Worm (Caenorhabditis elegans): Measurements from ENCODE around the gene srd-41.

DNA sequence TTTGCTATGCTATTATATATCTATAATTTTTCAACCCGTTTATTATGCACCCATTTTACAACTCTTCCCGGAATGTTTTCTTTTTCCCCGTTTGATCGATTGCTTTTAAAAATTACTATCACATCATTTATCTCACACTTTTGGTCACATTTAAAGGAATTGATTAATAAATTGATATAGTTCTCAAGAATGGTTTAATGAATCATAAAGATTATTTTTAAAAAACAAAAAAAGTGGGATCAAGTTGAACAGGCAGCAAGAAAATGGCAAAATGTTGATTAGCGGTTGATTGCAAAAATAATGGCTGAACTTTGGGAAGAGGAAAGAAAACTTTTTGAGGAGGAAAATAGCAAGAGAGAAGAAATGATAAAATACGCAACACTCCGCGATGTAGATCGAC lies 26.7 kb upstream of the srd-41 start, which contains the start of gene W06D11.5:
- no peak for TF ChIP-seq ama-1 (optimal IDR thresholded peaks at IDR 0.05)
- no peak for TF ChIP-seq hnd-1 (tag; optimal IDR thresholded peaks at IDR 0.05)
- TF ChIP-seq flt-1 (GFP tag; IDR thresholded peaks at IDR 0.05) = no peak
- TF ChIP-seq tbx-11 (GFP tag; IDR thresholded peaks at IDR 0.05) = no peak
- TF ChIP-seq tbx-37 (GFP tag; conservative IDR thresholded peaks at IDR 0.05) = no peak
- TF ChIP-seq aly-1 (tag; optimal IDR thresholded peaks at IDR 0.05) = no peak
- TF ChIP-seq pes-1 (GFP tag; IDR thresholded peaks at IDR 0.05) = no peak
- no peak for TF ChIP-seq sea-1 (GFP tag; conservative IDR thresholded peaks at IDR 0.05)
- TF ChIP-seq B0310.2 (tag; optimal IDR thresholded peaks at IDR 0.05) = no peak
